Worm (Caenorhabditis elegans) whole organism, L4 larva: ENCODE results near the gene T12A2.3.

ENCODE experiments used
- F26F4.8 ChIP-seq: fragments of 200-800 bp; sonication (Bioruptor generic); conservative IDR thresholded peaks from 2 replicates; pipeline ENCODE4 v1.3.6; 2022; ENCODE audit warnings: missing genetic modification characterization, missing compliant biosample characterization
- F37D6.2 ChIP-seq: sonication (generic microtip); optimal IDR thresholded peaks from 2 replicates; lab custom pipeline; 2016; ENCODE audit warnings: mild to moderate bottlenecking, missing genetic modification characterization, missing compliant biosample characterization
- T20F7.1 ChIP-seq: fragments of 200-800 bp; sonication (Bioruptor generic); optimal IDR thresholded peaks from 2 replicates; lab custom pipeline; 2018; ENCODE audit warnings: mild to moderate bottlenecking, missing genetic modification characterization, missing compliant biosample characterization
- Y5F2A.4 ChIP-seq: fragments of 200-800 bp; sonication (Bioruptor generic); optimal IDR thresholded peaks from 2 replicates; lab custom pipeline; 2018; ENCODE audit warnings: mild to moderate bottlenecking, missing genetic modification characterization, missing compliant biosample characterization
- Y75B8A.6 ChIP-seq: fragments of 200-800 bp; sonication (Bioruptor generic); IDR thresholded peaks from 2 replicates; pipeline ENCODE4 v1.3.6; 2022; ENCODE audit warnings: missing genetic modification reagents, missing genetic modification characterization, missing compliant biosample characterization
- ZK337.2 ChIP-seq: fragments of 200-800 bp; sonication (Bioruptor generic); IDR thresholded peaks from 2 replicates; pipeline ENCODE4 v1.3.6; 2022; ENCODE audit warnings: missing genetic modification reagents, missing genetic modification characterization, missing compliant biosample characterization
- aha-1 ChIP-seq: fragments of 150-350 bp; peaks from one replicate; lab custom pipeline; 2014; ENCODE audit warnings: missing biosample characterization, missing genetic modification characterization
- arid-1 ChIP-seq: fragments of 200-800 bp; sonication (Bioruptor generic); conservative IDR thresholded peaks from 2 replicates; pipeline ENCODE4 v1.3.6; 2022; ENCODE audit warnings: missing genetic modification reagents, missing genetic modification characterization, missing compliant biosample characterization
- cey-2 ChIP-seq: sonication (generic microtip); optimal IDR thresholded peaks from 3 replicates; lab custom pipeline; 2017; ENCODE audit warnings: missing genetic modification characterization, mild to moderate bottlenecking, missing compliant biosample characterization, antibody characterized with exemption, borderline replicate concordance; ENCODE audit not compliant: insufficient read depth
- daf-19 ChIP-seq: fragments of 200-800 bp; sonication (Bioruptor generic); conservative IDR thresholded peaks from 2 replicates; pipeline ENCODE4 v1.3.6; 2022; ENCODE audit warnings: missing genetic modification characterization, missing compliant biosample characterization
- daf-8 ChIP-seq: fragments of 200-800 bp; sonication (Bioruptor generic); IDR thresholded peaks from 2 replicates; pipeline ENCODE4 v1.3.6; 2022; ENCODE audit warnings: missing genetic modification characterization, missing compliant biosample characterization
- dmd-9 ChIP-seq: fragments of 200-800 bp; sonication (Bioruptor generic); IDR thresholded peaks from 2 replicates; pipeline ENCODE4 v1.3.6; 2022; ENCODE audit warnings: missing genetic modification reagents, missing genetic modification characterization, missing compliant biosample characterization
- dpl-1 ChIP-seq: fragments of 150-350 bp; optimal IDR thresholded peaks from 2 replicates; lab custom pipeline; 2014; ENCODE audit warnings: missing biosample characterization, missing genetic modification reagents, missing genetic modification characterization
- egl-43 ChIP-seq: fragments of 200-800 bp; sonication (Bioruptor generic); IDR thresholded peaks from 2 replicates; pipeline ENCODE4 v1.3.6; 2022; ENCODE audit warnings: missing genetic modification reagents, missing genetic modification characterization, missing compliant biosample characterization
- fkh-10 ChIP-seq: fragments of 150-350 bp; optimal IDR thresholded peaks from 2 replicates; lab custom pipeline; 2014; ENCODE audit warnings: missing biosample characterization, missing genetic modification reagents, missing genetic modification characterization
- fos-1 ChIP-seq: fragments of 150-350 bp; optimal IDR thresholded peaks from 2 replicates; lab custom pipeline; 2014; ENCODE audit warnings: missing biosample characterization, missing genetic modification characterization
- gei-8 ChIP-seq: fragments of 200-800 bp; sonication (Bioruptor generic); optimal IDR thresholded peaks from 2 replicates; lab custom pipeline; 2018; ENCODE audit warnings: mild to moderate bottlenecking, missing genetic modification characterization, missing compliant biosample characterization
- hif-1 ChIP-seq, 2 experiments: sonication (generic microtip); optimal IDR thresholded peaks; 2 replicates each; lab custom pipeline; 2016 to 2017; ENCODE audit warnings: missing compliant biosample characterization in 2 of 2, missing genetic modification characterization in 2 of 2, missing genetic modification reagents in 2 of 2, missing genotype in 2 of 2, mild to moderate bottlenecking in 1 of 2
- jun-1 ChIP-seq: fragments of 150-350 bp; optimal IDR thresholded peaks from 2 replicates; lab custom pipeline; 2014; ENCODE audit warnings: missing biosample characterization, missing genetic modification reagents, missing genetic modification characterization
- lim-7 ChIP-seq: fragments of 200-800 bp; sonication (Bioruptor generic); IDR thresholded peaks from 2 replicates; pipeline ENCODE4 v1.3.6; 2022; ENCODE audit warnings: missing genetic modification characterization, missing compliant biosample characterization
- lin-1 ChIP-seq: fragments of 200-800 bp; sonication (Bioruptor generic); IDR thresholded peaks from 2 replicates; pipeline ENCODE4 v1.3.6; 2022; ENCODE audit warnings: missing genetic modification reagents, missing genetic modification characterization, missing compliant biosample characterization
- lin-15B ChIP-seq: fragments of 150-350 bp; sonication (generic microtip); optimal IDR thresholded peaks from 3 replicates; lab custom pipeline; 2014; ENCODE audit warnings: missing biosample characterization, missing genetic modification characterization
- lin-29 ChIP-seq: fragments of 200-800 bp; sonication (Bioruptor generic); IDR thresholded peaks from 2 replicates; pipeline ENCODE4 v1.3.6; 2022; ENCODE audit warnings: missing genetic modification reagents, missing genetic modification characterization, missing compliant biosample characterization
- lin-39 ChIP-seq: fragments of 150-350 bp; optimal IDR thresholded peaks from 2 replicates; lab custom pipeline; 2014; ENCODE audit warnings: missing biosample characterization, missing genetic modification reagents, missing genetic modification characterization
- madf-9 ChIP-seq: fragments of 200-800 bp; sonication (Bioruptor generic); conservative IDR thresholded peaks from 2 replicates; pipeline ENCODE4 v1.3.6; 2022; ENCODE audit warnings: missing genetic modification reagents, missing genetic modification characterization, missing compliant biosample characterization
- mdl-1 ChIP-seq, 2 experiments: fragments of 150-350 bp in 1 of 2; sonication (generic microtip) in 1 of 2; optimal IDR thresholded peaks; 2 replicates each; lab custom pipeline; 2014 to 2017; ENCODE audit warnings: missing biosample characterization in 2 of 2, missing genetic modification characterization in 2 of 2
- nhr-237 ChIP-seq: sonication (generic microtip); optimal IDR thresholded peaks from 2 replicates; lab custom pipeline; 2017; ENCODE audit warnings: missing biosample characterization, missing genetic modification characterization
- nhr-25 ChIP-seq: sonication (generic microtip); optimal IDR thresholded peaks from 2 replicates; lab custom pipeline; 2017; ENCODE audit warnings: missing genetic modification characterization, mild to moderate bottlenecking, missing compliant biosample characterization, antibody characterized with exemption, moderate library complexity, borderline replicate concordance; ENCODE audit not compliant: insufficient read depth
- nhr-28 ChIP-seq: fragments of 150-350 bp; optimal IDR thresholded peaks from 2 replicates; lab custom pipeline; 2014; ENCODE audit warnings: missing biosample characterization, missing genetic modification characterization
- nhr-41 ChIP-seq: fragments of 200-800 bp; sonication (Bioruptor generic); IDR thresholded peaks from 2 replicates; pipeline ENCODE4 v1.3.6; 2022; ENCODE audit warnings: missing genetic modification reagents, missing genetic modification characterization, missing compliant biosample characterization
- nhr-6 ChIP-seq: fragments of 150-350 bp; optimal IDR thresholded peaks from 2 replicates; lab custom pipeline; 2014; ENCODE audit warnings: missing biosample characterization, missing genetic modification characterization
- nhr-76 ChIP-seq: fragments of 150-350 bp; optimal IDR thresholded peaks from 2 replicates; lab custom pipeline; 2014; ENCODE audit warnings: missing biosample characterization, missing genetic modification characterization
- nhr-77 ChIP-seq: fragments of 150-350 bp; optimal IDR thresholded peaks from 2 replicates; lab custom pipeline; 2014; ENCODE audit warnings: missing biosample characterization, missing genetic modification characterization
- saeg-2 ChIP-seq: fragments of 200-800 bp; sonication (Bioruptor generic); IDR thresholded peaks from 2 replicates; pipeline ENCODE4 v1.3.6; 2022; ENCODE audit warnings: missing genetic modification reagents, missing genetic modification characterization, missing compliant biosample characterization
- skn-1 ChIP-seq: fragments of 150-350 bp; optimal IDR thresholded peaks from 2 replicates; lab custom pipeline; 2014; ENCODE audit warnings: missing biosample characterization, missing genetic modification characterization
- snpc-1.2 ChIP-seq: fragments of 200-800 bp; sonication (Bioruptor generic); IDR thresholded peaks from 2 replicates; pipeline ENCODE4 v1.3.6; 2022; ENCODE audit warnings: missing genetic modification reagents, missing genetic modification characterization, missing compliant biosample characterization
- unc-130 ChIP-seq: sonication (generic microtip); optimal IDR thresholded peaks from 2 replicates; lab custom pipeline; 2016; ENCODE audit warnings: missing genetic modification reagents, missing genetic modification characterization, missing compliant biosample characterization
- unc-39 ChIP-seq: sonication (generic microtip); optimal IDR thresholded peaks from 2 replicates; lab custom pipeline; 2017; ENCODE audit warnings: missing biosample characterization, missing genetic modification characterization
- unc-62 ChIP-seq, 3 experiments: fragments of 150-350 bp in 1 of 3; sonication (generic microtip); optimal IDR thresholded peaks in 2 of 3; peaks in 1 of 3; 1 replicate in 1 of 3; 2 replicates in 2 of 3; lab custom pipeline; 2014 to 2017; ENCODE audit warnings: missing biosample characterization in 3 of 3, missing genetic modification characterization in 3 of 3, missing genetic modification reagents in 3 of 3, missing genotype in 1 of 3
- zfp-2 ChIP-seq: sonication (generic microtip); optimal IDR thresholded peaks from 2 replicates; lab custom pipeline; 2016; ENCODE audit warnings: mild to moderate bottlenecking, missing genetic modification characterization, missing compliant biosample characterization
- zip-11 ChIP-seq: fragments of 200-800 bp; sonication (Bioruptor generic); IDR thresholded peaks from 2 replicates; pipeline ENCODE4 v1.3.6; 2022; ENCODE audit warnings: missing genetic modification characterization, missing compliant biosample characterization
- ztf-7 ChIP-seq: fragments of 150-350 bp; optimal IDR thresholded peaks from 2 replicates; lab custom pipeline; 2014; ENCODE audit warnings: missing biosample characterization, missing genetic modification characterization

Gene T12A2.3

DNA sequence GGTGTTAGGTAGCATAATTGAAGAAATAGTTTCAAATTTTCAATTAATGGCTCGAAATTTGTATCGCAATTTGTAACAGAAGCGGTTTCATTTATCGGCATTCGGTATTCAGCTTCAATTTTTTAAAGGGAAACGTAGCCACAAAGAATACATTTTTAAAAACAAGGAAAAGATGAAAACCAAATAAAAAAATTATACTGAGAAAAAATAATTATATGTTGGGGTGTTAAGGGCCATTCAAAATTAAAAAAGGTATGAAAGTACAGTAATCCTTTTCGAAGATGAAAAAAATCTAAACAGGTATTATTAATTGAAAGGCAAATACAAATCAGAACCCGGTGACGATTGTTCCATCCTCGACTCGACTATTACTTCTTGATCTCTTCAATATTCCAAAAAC lies 17.6 kb downstream of the T12A2.3 start, which contains the start of gene srg-1:
TSS of gene srg-1 (minus strand) at position 101 of the 400 bp plus-strand sequence.
- no peak for TF ChIP-seq T20F7.1 (GFP tag; lab: Kevin White, UChicago)
- TF ChIP-seq daf-19 (GFP tag; lab: Robert Waterston, UW) = no peak
- no peak for TF ChIP-seq nhr-25 (tag; lab: Kevin White, UChicago)
- TF ChIP-seq nhr-237 (tag; lab: Kevin White, UChicago) = no peak
- TF ChIP-seq dpl-1 = no peak
- TF ChIP-seq zip-11 = no peak
- no peak for TF ChIP-seq skn-1
- TF ChIP-seq jun-1 = no peak
- no peak for TF ChIP-seq egl-43
- no peak for TF ChIP-seq saeg-2
- TF ChIP-seq lin-1 = no peak
- TF ChIP-seq arid-1 = no peak
- no peak for TF ChIP-seq hif-1 (tag; optimal IDR thresholded peaks at IDR 0.05; lab: Kevin White, UChicago)
- TF ChIP-seq ztf-7 (tag; lab: Kevin White, UChicago) = no peak
- no peak for TF ChIP-seq F26F4.8 (GFP tag; lab: Robert Waterston, UW)
- TF ChIP-seq ZK337.2 (GFP tag; lab: Robert Waterston, UW) = no peak

DNA sequence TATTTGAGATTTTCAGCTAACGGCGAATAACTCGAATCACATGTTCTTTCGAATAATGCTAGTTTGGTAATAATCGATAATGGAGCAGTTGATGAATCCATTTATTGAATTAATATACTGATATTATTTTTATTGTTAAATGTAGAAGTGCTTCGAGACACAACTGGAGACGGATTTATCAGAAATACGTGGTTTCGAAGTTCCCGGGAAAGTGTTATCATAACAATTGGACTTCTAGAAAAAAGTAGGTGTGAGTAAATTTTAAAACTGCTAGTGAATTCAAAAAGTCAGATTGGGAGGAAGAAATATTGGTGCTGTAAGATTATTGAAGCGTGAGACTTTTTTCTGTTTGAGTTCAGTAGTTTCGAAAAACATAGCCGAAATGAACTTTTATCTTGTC lies 19.5 kb downstream of the T12A2.3 start, which contains the start of gene srg-2:
TSS of gene srg-2 (minus strand) at position 101 of the 400 bp plus-strand sequence.
- TF ChIP-seq zfp-2 (tag; lab: Kevin White, UChicago) = no peak
- TF ChIP-seq aha-1 = no peak
- no peak for TF ChIP-seq unc-62 (GFP tag; optimal IDR thresholded peaks at IDR 0.05 in 1 of 2; lab: Kevin White, UChicago)
- TF ChIP-seq unc-62 (tag; optimal IDR thresholded peaks at IDR 0.05; lab: Kevin White, UChicago) = no peak
- TF ChIP-seq madf-9 (GFP tag; lab: Robert Waterston, UW) = no peak
- TF ChIP-seq Y75B8A.6 = no peak
- no peak for TF ChIP-seq gei-8
- TF ChIP-seq nhr-77 (tag; lab: Kevin White, UChicago) = no peak
- no peak for TF ChIP-seq lim-7 (GFP tag; lab: Robert Waterston, UW)
- TF ChIP-seq unc-130 (GFP tag; lab: Kevin White, UChicago) = no peak
- no peak for TF ChIP-seq lin-15B (tag; lab: Kevin White, UChicago)
- no peak for TF ChIP-seq mdl-1 (tag; optimal IDR thresholded peaks at IDR 0.05; lab: Kevin White, UChicago)
- TF ChIP-seq lin-39 (tag; lab: Kevin White, UChicago) = no peak

DNA sequence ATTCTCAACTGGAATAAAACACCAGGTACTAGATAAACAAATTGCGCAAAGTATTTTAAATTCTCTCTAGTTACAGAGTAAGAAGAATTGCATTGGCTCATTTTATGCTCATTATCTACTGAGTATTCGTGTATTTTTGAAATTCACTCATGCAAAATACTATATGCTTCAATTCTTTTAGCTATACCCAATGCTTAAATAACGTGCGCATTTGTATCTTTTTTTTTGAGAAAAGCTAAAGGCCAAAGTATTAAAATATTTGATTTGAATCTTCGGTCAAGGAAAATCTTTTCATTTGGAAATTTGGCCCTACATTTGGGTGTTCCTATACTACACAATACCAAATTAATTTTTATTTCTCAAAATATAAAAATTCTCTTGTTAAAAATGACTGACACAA lies 21.4 kb downstream of the T12A2.3 start, which contains the start of gene srg-4:
TSS of gene srg-4 (minus strand) at position 101 of the 400 bp plus-strand sequence.
- TF ChIP-seq snpc-1.2 (GFP tag; lab: Robert Waterston, UW) = no peak
- no peak for TF ChIP-seq nhr-6 (tag; lab: Kevin White, UChicago)
- TF ChIP-seq cey-2 (tag; lab: Kevin White, UChicago) = no peak
- TF ChIP-seq daf-8 (GFP tag; lab: Robert Waterston, UW) = no peak
- no peak for TF ChIP-seq lim-7 (GFP tag; lab: Robert Waterston, UW)
- no peak for TF ChIP-seq dmd-9
- no peak for TF ChIP-seq fkh-10 (GFP tag; lab: Kevin White, UChicago)
- TF ChIP-seq nhr-77 (tag; lab: Kevin White, UChicago) = no peak
- TF ChIP-seq lin-29 (GFP tag; lab: Robert Waterston, UW) = no peak

DNA sequence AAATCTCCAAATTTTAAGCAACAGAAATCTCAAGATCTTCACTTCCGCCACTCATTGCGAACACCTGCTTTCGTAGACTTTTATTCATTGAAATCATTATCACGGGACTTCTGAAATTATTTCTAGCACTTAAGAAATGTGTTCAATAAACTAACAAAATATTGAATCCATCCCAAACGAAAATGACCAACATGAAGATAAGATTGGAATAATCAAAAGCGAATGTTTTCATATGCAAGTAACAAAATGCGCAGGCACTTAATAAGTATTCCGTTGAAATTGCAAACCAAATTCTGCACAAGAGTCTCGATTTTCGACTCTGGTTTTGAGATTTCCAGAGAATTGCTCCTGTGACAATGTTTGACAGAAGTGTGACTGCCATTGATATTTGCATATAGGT lies 23.8 kb downstream of the T12A2.3 start, which contains the start of gene srg-5:
TSS of gene srg-5 (minus strand) at position 101 of the 400 bp plus-strand sequence.
- TF ChIP-seq fos-1 (tag; lab: Kevin White, UChicago) (no peak), snpc-1.2 (GFP tag; lab: Robert Waterston, UW) (no peak), unc-39 (tag; lab: Kevin White, UChicago) (no peak), F37D6.2 (tag; lab: Kevin White, UChicago) (no peak), zfp-2 (tag; lab: Kevin White, UChicago) (no peak), Y5F2A.4 (GFP tag; lab: Kevin White, UChicago) (no peak), nhr-28 (no peak), nhr-76 (no peak), T20F7.1 (GFP tag; lab: Kevin White, UChicago) (no peak), nhr-41 (no peak)
